Worm (Caenorhabditis elegans): ENCODE results near the gene del-1.

del-1 gene

DNA sequence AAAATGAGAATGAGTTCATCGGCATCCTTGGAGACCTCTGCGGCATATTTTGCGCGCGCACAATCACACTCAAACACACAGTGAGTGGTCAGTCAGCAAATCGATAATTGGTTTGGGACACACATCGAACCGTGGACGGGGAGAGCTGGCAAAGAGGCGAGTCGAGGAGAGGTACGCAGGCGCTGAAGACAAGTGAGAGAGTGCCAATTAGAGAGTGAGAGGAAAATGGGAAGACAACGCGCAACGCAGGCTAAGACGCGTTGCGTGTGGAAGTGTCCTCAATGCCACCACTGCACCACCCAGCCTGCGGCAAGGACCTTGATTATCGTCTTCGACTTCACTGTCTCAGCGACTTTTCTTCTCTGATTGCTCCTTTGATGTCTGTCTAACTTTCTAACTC, 29.3 kb downstream of the del-1 start (continued):
- TF ChIP-seq zim-3 (tag; optimal IDR thresholded peaks at IDR 0.05): no peak
- no peak for TF ChIP-seq T26A5.8 (tag; optimal IDR thresholded peaks at IDR 0.05)
- no peak for TF ChIP-seq C17E4.6 (GFP tag; IDR thresholded peaks at IDR 0.05)
- TF ChIP-seq K12H6.12 (tag; optimal IDR thresholded peaks at IDR 0.05): peak; percentile 62
- TF ChIP-seq F57A8.1 (GFP tag; optimal IDR thresholded peaks at IDR 0.05): no peak
- TF ChIP-seq F23B12.7 (tag; optimal IDR thresholded peaks at IDR 0.05; ENCODE audit: insufficient read depth): no peak
- no peak for TF ChIP-seq ztf-26 (tag; optimal IDR thresholded peaks at IDR 0.05)
- TF ChIP-seq dox-1 (GFP tag; IDR thresholded peaks at IDR 0.05): peak; percentile 75; the same call in 1 of the 2 replicates
- TF ChIP-seq repo-1 (tag; optimal IDR thresholded peaks at IDR 0.05): no peak
- no peak for TF ChIP-seq B0019.2 (GFP tag; conservative IDR thresholded peaks at IDR 0.05)
- no peak for TF ChIP-seq nhr-120 (GFP tag; IDR thresholded peaks at IDR 0.05)
- TF ChIP-seq lsl-1 (GFP tag; optimal IDR thresholded peaks at IDR 0.05): no peak
- no peak; the same call in 1 of the 2 replicates for TF ChIP-seq hmg-20 (GFP tag; IDR thresholded peaks at IDR 0.05)
- no peak for TF ChIP-seq ceh-58 (GFP tag; IDR thresholded peaks at IDR 0.05)
- no peak for TF ChIP-seq lin-26 (GFP tag; IDR thresholded peaks at IDR 0.05)
- no peak for TF ChIP-seq egl-44 (GFP tag; IDR thresholded peaks at IDR 0.05)
- no peak for TF ChIP-seq lag-1 (GFP tag; IDR thresholded peaks at IDR 0.05)
- TF ChIP-seq egrh-3 (GFP tag; IDR thresholded peaks at IDR 0.05): no peak; the same call in 1 of the 2 replicates
- no peak for TF ChIP-seq ets-4 (GFP tag; optimal IDR thresholded peaks at IDR 0.05)
- TF ChIP-seq madf-8 (GFP tag; conservative IDR thresholded peaks at IDR 0.05): no peak
- no peak for TF ChIP-seq egl-18 (GFP tag; IDR thresholded peaks at IDR 0.05)
- TF ChIP-seq athp-1 (tag; optimal IDR thresholded peaks at IDR 0.05): no peak
- peak; percentile 88 for TF ChIP-seq hmg-1.2 (GFP tag; IDR thresholded peaks at IDR 0.05)
- peak; percentile 26 for TF ChIP-seq unc-62 (GFP tag; optimal IDR thresholded peaks at IDR 0.05)
- peak; percentile 31 for TF ChIP-seq gei-17 (GFP tag; optimal IDR thresholded peaks at IDR 0.05)
- TF ChIP-seq lin-35 (GFP tag; optimal IDR thresholded peaks at IDR 0.05): no peak
- TF ChIP-seq Y95B8A.8 (GFP tag; IDR thresholded peaks at IDR 0.05): no peak
- no peak for TF ChIP-seq tbx-9 (tag; optimal IDR thresholded peaks at IDR 0.05; ENCODE audit: borderline replicate concordance)
- TF ChIP-seq sdz-38 (tag; optimal IDR thresholded peaks at IDR 0.05): no peak
- no peak for TF ChIP-seq dpff-1 (tag; optimal IDR thresholded peaks at IDR 0.05)
- TF ChIP-seq fkh-3 (tag; optimal IDR thresholded peaks at IDR 0.05): no peak
- TF ChIP-seq ceh-100 (GFP tag; IDR thresholded peaks at IDR 0.05): no peak
- no peak for TF ChIP-seq hrde-1 (tag; optimal IDR thresholded peaks at IDR 0.05; ENCODE audit: borderline replicate concordance)
- TF ChIP-seq ztf-28 (GFP tag; IDR thresholded peaks at IDR 0.05): no peak
- peak; percentile 60 for TF ChIP-seq mcd-1 (GFP tag; IDR thresholded peaks at IDR 0.05)
- TF ChIP-seq F37B4.10 (GFP tag; IDR thresholded peaks at IDR 0.05): no peak
- peak; percentile 56 for TF ChIP-seq nhr-80 (tag; optimal IDR thresholded peaks at IDR 0.05)
- no peak for TF ChIP-seq rec-8 (tag; optimal IDR thresholded peaks at IDR 0.05)
- TF ChIP-seq madf-6 (GFP tag; IDR thresholded peaks at IDR 0.05): no peak
- no peak for TF ChIP-seq C06A6.2 (GFP tag; conservative IDR thresholded peaks at IDR 0.05)
- TF ChIP-seq madf-3 (GFP tag; IDR thresholded peaks at IDR 0.05): no peak
- no peak for TF ChIP-seq ccch-3 (GFP tag; optimal IDR thresholded peaks at IDR 0.05)
- TF ChIP-seq nhr-179 (tag; optimal IDR thresholded peaks at IDR 0.05): no peak
- no peak for TF ChIP-seq nhr-27 (tag; optimal IDR thresholded peaks at IDR 0.05)
- TF ChIP-seq ceh-27 (GFP tag; optimal IDR thresholded peaks at IDR 0.05): peak; percentile 77
- TF ChIP-seq F10E7.11 (tag; optimal IDR thresholded peaks at IDR 0.05): no peak
- no peak for TF ChIP-seq attf-3 (GFP tag; conservative IDR thresholded peaks at IDR 0.05)
- TF ChIP-seq F55B11.4 (tag; optimal IDR thresholded peaks at IDR 0.05; ENCODE audit: borderline replicate concordance, insufficient read depth): no peak
- TF ChIP-seq lir-1 (GFP tag; conservative IDR thresholded peaks at IDR 0.05): peak; percentile 20; the same call in 1 of the 2 replicates

Measured in whole organism, young adult.